Worm (Caenorhabditis elegans) whole organism, mixed stage, embryonic: Measurements from ENCODE around the gene pcf-11.

Experiments
- lin-13 ChIP-seq: fragments of 150-350 bp; optimal IDR thresholded peaks from 2 replicates; lab custom pipeline; 2014; ENCODE audit warnings: missing biosample characterization, missing genetic modification characterization
- lsy-2 ChIP-seq: fragments of 150-350 bp; optimal IDR thresholded peaks from 2 replicates; lab custom pipeline; 2014; ENCODE audit warnings: missing biosample characterization, missing genetic modification characterization
- mls-2 ChIP-seq: sonication (generic microtip); optimal IDR thresholded peaks from 2 replicates; lab custom pipeline; 2016; ENCODE audit warnings: mild to moderate bottlenecking, missing genetic modification characterization, moderate library complexity, missing compliant biosample characterization
- unc-39 ChIP-seq: fragments of 150-350 bp; optimal IDR thresholded peaks from 2 replicates; lab custom pipeline; 2014; ENCODE audit warnings: missing biosample characterization, missing genetic modification characterization
- zip-8 ChIP-seq: fragments of 150-350 bp; optimal IDR thresholded peaks from 2 replicates; lab custom pipeline; 2014; ENCODE audit warnings: missing biosample characterization, missing genetic modification characterization
- ztf-11 ChIP-seq: fragments of 150-350 bp; optimal IDR thresholded peaks from 2 replicates; lab custom pipeline; 2014; ENCODE audit warnings: missing biosample characterization, missing genetic modification characterization

ce11 chrIII:5006881-5007280 lies 17.8 kb upstream of the pcf-11 start, which contains the start of gene R144.12:
- TF ChIP-seq zip-8 (no peak), lin-13 (tag; lab: Kevin White, UChicago) (no peak), ztf-11 (tag; lab: Kevin White, UChicago) (no peak), unc-39 (tag; lab: Kevin White, UChicago) (no peak), lsy-2 (tag; lab: Kevin White, UChicago) (no peak), mls-2 (no peak)
